Worm (Caenorhabditis elegans) whole organism, L4/young adult: Measurements from ENCODE around the gene rnp-7.

Experiments
- W03F9.2 ChIP-seq: fragments of 150-350 bp; optimal IDR thresholded peaks from 2 replicates; lab custom pipeline; 2014; ENCODE audit warnings: missing biosample characterization, missing genetic modification characterization
- dao-5 ChIP-seq: sonication (generic microtip); optimal IDR thresholded peaks from 2 replicates; lab custom pipeline; 2016; ENCODE audit warnings: missing genotype, missing genetic modification characterization, moderate library complexity, missing compliant biosample characterization

DNA sequence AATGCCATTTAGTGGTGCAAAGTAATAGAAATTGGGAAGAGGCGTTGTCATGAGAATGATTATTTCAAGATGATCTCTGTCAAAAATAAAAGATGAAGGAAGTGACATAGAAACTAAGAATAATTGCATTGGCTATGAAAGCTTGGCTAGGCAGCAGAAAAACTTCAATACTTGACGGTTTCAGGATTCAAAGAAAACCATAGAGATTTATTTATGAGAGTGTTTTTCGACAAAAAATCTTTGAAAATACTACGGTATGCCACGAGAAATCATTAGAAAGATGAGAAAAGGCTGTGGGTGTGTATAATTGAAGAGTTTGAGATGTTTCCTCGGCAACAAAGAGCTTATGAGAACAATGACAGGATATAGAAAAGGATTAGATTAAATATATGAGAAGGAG is 24.5 kb upstream of the rnp-7 start, which contains the start of gene F37C12.14:
- TF ChIP-seq W03F9.2 (tag; lab: Kevin White, UChicago) = no peak
- no peak for TF ChIP-seq dao-5 (tag; lab: Kevin White, UChicago)
